Fruit fly (Drosophila melanogaster) whole organism, prepupa: Measurements from ENCODE around the gene Irk3.

Experiments used
- CG11294 ChIP-seq: fragments of 200-800 bp; sonication (Bioruptor generic); IDR thresholded peaks from 2 replicates; pipeline ENCODE4 v1.3.6; 2022; ENCODE audit warnings: missing biosample characterization, missing genetic modification characterization
- CG11762 ChIP-seq: fragments of 200-800 bp; sonication (Bioruptor generic); optimal IDR thresholded peaks from 3 replicates; lab custom pipeline; 2016; ENCODE audit warnings: missing biosample characterization, missing genetic modification characterization; ENCODE audit not compliant: insufficient read depth
- CG11902 ChIP-seq: fragments of 200-800 bp; sonication (Bioruptor generic); optimal IDR thresholded peaks from 3 replicates; lab custom pipeline; 2016; ENCODE audit warnings: missing biosample characterization, missing genetic modification characterization
- CG15336 ChIP-seq: fragments of 200-800 bp; sonication (Bioruptor generic); IDR thresholded peaks from 2 replicates; pipeline ENCODE4 v1.3.6; 2022; ENCODE audit warnings: missing biosample characterization, missing genetic modification characterization
- CG1621 ChIP-seq: fragments of 200-800 bp; sonication (Bioruptor generic); optimal IDR thresholded peaks from 3 replicates; lab custom pipeline; 2018; ENCODE audit warnings: missing biosample characterization, mild to moderate bottlenecking, missing genetic modification characterization
- CG31627 ChIP-seq: fragments of 200-800 bp; sonication (Bioruptor generic); optimal IDR thresholded peaks from 3 replicates; lab custom pipeline; 2016; ENCODE audit warnings: missing biosample characterization, missing genetic modification characterization
- CG32006 ChIP-seq: fragments of 200-800 bp; sonication (Bioruptor generic); optimal IDR thresholded peaks from 3 replicates; lab custom pipeline; 2017; ENCODE audit warnings: missing biosample characterization, mild to moderate bottlenecking, missing genetic modification characterization
- CG34406 ChIP-seq: fragments of 200-800 bp; sonication (Bioruptor generic); optimal IDR thresholded peaks from 3 replicates; lab custom pipeline; 2016; ENCODE audit warnings: missing biosample characterization, missing genetic modification characterization
- CG4318 ChIP-seq: fragments of 200-800 bp; sonication (Bioruptor generic); optimal IDR thresholded peaks from 3 replicates; lab custom pipeline; 2017; ENCODE audit warnings: missing biosample characterization, mild to moderate bottlenecking, missing genetic modification characterization
- CG6163 ChIP-seq: fragments of 200-800 bp; sonication (Bioruptor generic); IDR thresholded peaks from 3 replicates; pipeline ENCODE4 v1.3.6; 2022; ENCODE audit warnings: missing biosample characterization, missing genetic modification characterization
- CG6276 ChIP-seq: fragments of 200-800 bp; sonication (Bioruptor generic); optimal IDR thresholded peaks from 2 replicates; lab custom pipeline; 2017; ENCODE audit warnings: missing biosample characterization, mild to moderate bottlenecking, missing genetic modification characterization
- CG6792 ChIP-seq: fragments of 200-800 bp; sonication (Bioruptor generic); optimal IDR thresholded peaks from 3 replicates; lab custom pipeline; 2016; ENCODE audit warnings: missing biosample characterization, missing genetic modification characterization
- CG6854 ChIP-seq: fragments of 200-800 bp; sonication (Bioruptor generic); optimal IDR thresholded peaks from 2 replicates; lab custom pipeline; 2017; ENCODE audit warnings: missing biosample characterization, mild to moderate bottlenecking, missing genetic modification characterization
- CG7368 ChIP-seq: fragments of 200-800 bp; sonication (Bioruptor generic); optimal IDR thresholded peaks from 3 replicates; lab custom pipeline; 2016; ENCODE audit warnings: missing biosample characterization, missing genetic modification characterization
- CG8119 ChIP-seq: fragments of 200-800 bp; sonication (Bioruptor generic); IDR thresholded peaks from 3 replicates; pipeline ENCODE4 v1.3.6; 2022; ENCODE audit warnings: missing biosample characterization, missing genetic modification characterization
- CG8319 ChIP-seq: fragments of 200-800 bp; sonication (Bioruptor generic); optimal IDR thresholded peaks from 3 replicates; lab custom pipeline; 2016; ENCODE audit warnings: missing biosample characterization, missing genetic modification characterization
- CG8632 ChIP-seq: fragments of 200-800 bp; sonication (Bioruptor generic); optimal IDR thresholded peaks from 3 replicates; lab custom pipeline; 2016; ENCODE audit warnings: missing biosample characterization, missing genetic modification characterization
- Eip75B ChIP-seq: fragments of 200-800 bp; sonication (Bioruptor generic); optimal IDR thresholded peaks from 3 replicates; lab custom pipeline; 2016; ENCODE audit warnings: missing biosample characterization, missing genetic modification characterization
- Eip78C ChIP-seq: fragments of 200-800 bp; sonication (Bioruptor generic); peaks from one replicate; lab custom pipeline; 2016; ENCODE audit warnings: missing biosample characterization, missing genetic modification characterization
- Eip93F ChIP-seq: fragments of 200-800 bp; sonication (Bioruptor generic); optimal IDR thresholded peaks from 2 replicates; lab custom pipeline; 2016; ENCODE audit warnings: missing biosample characterization, mild to moderate bottlenecking, missing genetic modification characterization
- Gug ChIP-seq: fragments of 200-800 bp; sonication (Bioruptor generic); IDR thresholded peaks from 2 replicates; pipeline ENCODE4 v1.3.6; 2022; ENCODE audit warnings: missing biosample characterization, missing genetic modification characterization
- Hr38 ChIP-seq: sonication (Bioruptor generic); optimal IDR thresholded peaks from 2 replicates; lab custom pipeline; 2016; ENCODE audit warnings: missing biosample characterization, missing genetic modification characterization
- Hr39 ChIP-seq: fragments of 200-800 bp; sonication (Bioruptor generic); optimal IDR thresholded peaks from 2 replicates; lab custom pipeline; 2016; ENCODE audit warnings: missing biosample characterization, missing genetic modification characterization
- Hr4 ChIP-seq: fragments of 200-800 bp; sonication (Bioruptor generic); optimal IDR thresholded peaks from 3 replicates; lab custom pipeline; 2016; ENCODE audit warnings: missing biosample characterization, missing genetic modification characterization
- Lpt ChIP-seq: fragments of 200-800 bp; sonication (Bioruptor generic); optimal IDR thresholded peaks from 3 replicates; lab custom pipeline; 2016; ENCODE audit warnings: missing biosample characterization, missing genetic modification characterization
- Met ChIP-seq: fragments of 200-800 bp; sonication (Bioruptor generic); optimal IDR thresholded peaks from 3 replicates; lab custom pipeline; 2016; ENCODE audit warnings: missing biosample characterization, missing genetic modification characterization
- OdsH ChIP-seq: fragments of 200-800 bp; sonication (Bioruptor generic); optimal IDR thresholded peaks from 3 replicates; lab custom pipeline; 2016; ENCODE audit warnings: missing biosample characterization, missing genetic modification characterization
- Smox ChIP-seq: fragments of 200-800 bp; sonication (Bioruptor generic); optimal IDR thresholded peaks from 3 replicates; lab custom pipeline; 2016; ENCODE audit warnings: missing biosample characterization, missing genetic modification characterization
- Sox102F ChIP-seq: fragments of 200-800 bp; sonication (Bioruptor generic); optimal IDR thresholded peaks from 2 replicates; lab custom pipeline; 2016; ENCODE audit warnings: missing biosample characterization, mild to moderate bottlenecking, missing genetic modification characterization
- Sox14 ChIP-seq: fragments of 200-800 bp; sonication (Bioruptor generic); optimal IDR thresholded peaks from 3 replicates; lab custom pipeline; 2016; ENCODE audit warnings: missing biosample characterization, missing genetic modification characterization
- achi ChIP-seq: fragments of 200-800 bp; sonication (Bioruptor generic); optimal IDR thresholded peaks from 3 replicates; lab custom pipeline; 2016; ENCODE audit warnings: missing biosample characterization, missing genetic modification characterization
- acj6 ChIP-seq: fragments of 200-800 bp; sonication (Bioruptor generic); optimal IDR thresholded peaks from 3 replicates; lab custom pipeline; 2016; ENCODE audit warnings: missing biosample characterization, missing genetic modification characterization
- cyc ChIP-seq: fragments of 200-800 bp; sonication (Bioruptor generic); optimal IDR thresholded peaks from 3 replicates; lab custom pipeline; 2016; ENCODE audit warnings: missing biosample characterization, missing genetic modification characterization
- dac ChIP-seq: fragments of 200-800 bp; sonication (Bioruptor generic); optimal IDR thresholded peaks from 2 replicates; lab custom pipeline; 2017; ENCODE audit warnings: missing biosample characterization, mild to moderate bottlenecking, missing genetic modification characterization
- dsx ChIP-seq: fragments of 200-800 bp; optimal IDR thresholded peaks from 3 replicates; lab custom pipeline; 2019; ENCODE audit warnings: missing biosample characterization, mild to moderate bottlenecking, missing genetic modification characterization, moderate library complexity; ENCODE audit not compliant: poor library complexity, severe bottlenecking
- eg ChIP-seq: fragments of 200-800 bp; sonication (Bioruptor generic); IDR thresholded peaks from 3 replicates; pipeline ENCODE4 v1.3.6; 2022; ENCODE audit warnings: missing biosample characterization, missing genetic modification characterization
- fd59A ChIP-seq: fragments of 200-800 bp; sonication (Bioruptor generic); optimal IDR thresholded peaks from 2 replicates; lab custom pipeline; 2017; ENCODE audit warnings: missing biosample characterization, mild to moderate bottlenecking, missing genetic modification characterization, missing genetic modification reagents
- fd85E ChIP-seq: fragments of 200-800 bp; sonication (Bioruptor generic); optimal IDR thresholded peaks from 3 replicates; lab custom pipeline; 2016; ENCODE audit warnings: missing biosample characterization, missing genetic modification characterization
- fkh ChIP-seq: fragments of 200-800 bp; sonication (Bioruptor generic); optimal IDR thresholded peaks from 3 replicates; lab custom pipeline; 2017; ENCODE audit warnings: missing biosample characterization, mild to moderate bottlenecking, missing genetic modification characterization, moderate library complexity
- lz ChIP-seq: fragments of 200-800 bp; sonication (Bioruptor generic); optimal IDR thresholded peaks from 3 replicates; lab custom pipeline; 2016; ENCODE audit warnings: missing biosample characterization, missing genetic modification characterization
- net ChIP-seq: fragments of 200-800 bp; sonication (Bioruptor generic); optimal IDR thresholded peaks from 3 replicates; lab custom pipeline; 2016; ENCODE audit warnings: missing biosample characterization, missing genetic modification characterization
- pdm3 ChIP-seq: fragments of 200-800 bp; sonication (Bioruptor generic); optimal IDR thresholded peaks from 3 replicates; lab custom pipeline; 2016; ENCODE audit warnings: missing biosample characterization, missing genetic modification characterization
- salr ChIP-seq, 2 experiments: fragments of 200-800 bp; sonication (Bioruptor generic); optimal IDR thresholded peaks; 3 replicates each; lab custom pipeline; 2016 to 2018; ENCODE audit warnings: missing biosample characterization in 2 of 2, missing genetic modification characterization in 2 of 2, mild to moderate bottlenecking in 1 of 2
- ss ChIP-seq, 2 experiments: fragments of 200-800 bp; sonication (Bioruptor generic); optimal IDR thresholded peaks; 2 replicates in 1 of 2; 3 replicates in 1 of 2; lab custom pipeline; 2017 to 2018; ENCODE audit warnings: mild to moderate bottlenecking in 2 of 2, missing biosample characterization in 2 of 2, missing genetic modification characterization in 2 of 2, moderate library complexity in 1 of 2

Gene Irk3

DNA sequence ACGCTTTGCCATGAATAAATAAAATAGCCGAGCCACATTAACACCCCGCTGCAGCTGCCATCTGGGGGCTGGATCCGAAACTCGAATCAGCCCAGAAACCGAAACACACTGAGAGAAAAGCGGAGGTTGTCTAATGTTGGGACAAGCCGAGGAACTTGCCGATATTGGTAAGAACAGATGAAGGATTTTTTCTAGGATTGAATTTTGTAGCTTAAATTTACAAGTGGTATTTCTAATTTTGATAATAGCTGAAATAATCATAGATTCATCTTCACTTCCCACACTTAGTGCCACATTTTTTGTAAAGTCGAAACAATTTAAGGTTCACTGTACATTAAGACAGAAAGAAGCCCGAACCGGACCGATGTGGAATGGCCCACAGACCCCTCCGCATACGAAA lies 38.5 kb upstream of the Irk3 start (continued):
- TF ChIP-seq CG31627 (no peak), CG15336 (peak; percentile 85), CG8319 (no peak), CG6163 (peak; percentile 75), Hr39 (GFP tag; lab: Kevin White, UChicago) (no peak), Eip78C (GFP tag; lab: Kevin White, UChicago) (peak; percentile 89), eg (GFP tag; lab: Robert Waterston, UW) (peak; percentile 76), CG6276 (GFP tag; lab: Kevin White, UChicago) (peak; percentile 72), Gug (GFP tag; lab: Robert Waterston, UW) (peak; percentile 57), CG7368 (no peak), Sox102F (GFP tag; lab: Kevin White, UChicago) (no peak), ss (GFP tag; optimal IDR thresholded peaks at IDR 0.05; lab: Kevin White, UChicago) (no peak), fd59A (peak; percentile 20), CG4318 (GFP tag; lab: Kevin White, UChicago) (peak; percentile 69), salr (GFP tag; optimal IDR thresholded peaks at IDR 0.05; lab: Kevin White, UChicago) (peak in 1 of 2 experiments; percentile 16)
- TF ChIP-seq, all 60 proteins: peak for 27

DNA sequence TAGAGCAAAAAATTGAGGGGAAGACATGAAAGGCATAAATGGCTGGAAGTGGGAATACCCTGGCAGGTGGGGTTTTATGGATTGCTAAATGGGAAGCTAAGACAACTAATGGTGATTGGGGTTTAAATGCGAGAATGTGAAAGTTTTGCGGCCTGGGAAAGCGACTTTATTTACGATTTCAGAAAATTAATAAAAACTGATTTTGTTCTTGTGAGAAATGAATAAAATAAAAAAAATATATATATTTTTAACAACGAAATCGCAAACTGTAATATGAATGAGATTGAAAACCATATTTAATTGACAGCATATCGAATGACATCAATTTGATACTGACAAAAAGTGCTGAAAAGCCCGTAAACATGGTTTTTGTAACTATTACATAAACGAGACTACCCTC lies 37.8 kb upstream of the Irk3 start:
- TF ChIP-seq CG6276 (GFP tag; lab: Kevin White, UChicago) (peak; percentile 31), fd85E (GFP tag; lab: Kevin White, UChicago) (no peak), eg (GFP tag; lab: Robert Waterston, UW) (no peak), CG34406 (GFP tag; lab: Kevin White, UChicago) (no peak), net (GFP tag; lab: Kevin White, UChicago) (no peak), Hr38 (GFP tag; lab: Kevin White, UChicago) (no peak), fkh (GFP tag; lab: Kevin White, UChicago) (no peak), CG6163 (no peak), Eip75B (GFP tag; lab: Kevin White, UChicago) (no peak), CG8319 (no peak), dac (GFP tag; lab: Kevin White, UChicago) (peak; percentile 44), CG15336 (no peak), CG31627 (no peak), Hr4 (peak; percentile 44), CG4318 (GFP tag; lab: Kevin White, UChicago) (peak; percentile 71), CG32006 (GFP tag; lab: Kevin White, UChicago) (peak; percentile 74), salr (GFP tag; optimal IDR thresholded peaks at IDR 0.05; lab: Kevin White, UChicago) (peak in 1 of 2 experiments; percentile 37)

DNA sequence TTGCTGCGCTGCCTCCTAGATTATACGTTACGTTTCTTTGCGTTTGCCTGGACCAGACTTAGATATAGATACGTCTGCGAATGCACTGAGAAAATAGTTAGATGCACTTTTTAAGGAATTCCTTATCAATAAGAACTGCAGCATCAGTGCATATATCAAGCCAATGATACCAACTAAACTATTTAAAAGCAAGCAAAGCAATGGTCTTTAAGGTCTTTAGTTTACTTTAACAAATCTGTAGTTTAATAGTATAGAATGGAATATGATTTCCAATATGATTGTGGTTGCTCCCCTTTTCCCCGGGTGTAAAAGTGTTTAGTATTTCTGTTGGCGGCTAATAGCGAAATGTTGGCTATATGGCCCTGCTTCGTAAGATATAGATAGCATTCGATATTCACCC lies 33.1 kb upstream of the Irk3 start:
- TF ChIP-seq ss (GFP tag; optimal IDR thresholded peaks at IDR 0.05; lab: Kevin White, UChicago) (no peak), Sox14 (GFP tag; lab: Kevin White, UChicago) (no peak), net (GFP tag; lab: Kevin White, UChicago) (peak; percentile 2), CG6792 (GFP tag; lab: Kevin White, UChicago) (no peak), pdm3 (GFP tag; lab: Kevin White, UChicago) (no peak), CG11902 (GFP tag; lab: Kevin White, UChicago) (no peak), Hr38 (GFP tag; lab: Kevin White, UChicago) (no peak), Eip75B (GFP tag; lab: Kevin White, UChicago) (no peak), CG6163 (peak; percentile 45; the same call in 2 of the 3 replicates), dsx (GFP tag; lab: Kevin White, UChicago) (no peak), Eip93F (GFP tag; lab: Kevin White, UChicago) (no peak), CG6276 (GFP tag; lab: Kevin White, UChicago) (peak; percentile 65), cyc (GFP tag; lab: Kevin White, UChicago) (no peak), CG31627 (no peak), CG15336 (peak; percentile 46), CG4318 (GFP tag; lab: Kevin White, UChicago) (peak; percentile 15), acj6 (GFP tag; lab: Kevin White, UChicago) (no peak), OdsH (peak; percentile 8), CG8319 (no peak), Hr4 (peak; percentile 38), CG6854 (GFP tag; lab: Kevin White, UChicago) (no peak), Lpt (no peak), CG32006 (GFP tag; lab: Kevin White, UChicago) (peak; percentile 65), eg (GFP tag; lab: Robert Waterston, UW) (peak; percentile 55; the same call in 1 of the 3 replicates), CG11762 (GFP tag; lab: Kevin White, UChicago) (no peak), fkh (GFP tag; lab: Kevin White, UChicago) (no peak), CG8632 (GFP tag; lab: Kevin White, UChicago) (no peak), salr (GFP tag; optimal IDR thresholded peaks at IDR 0.05; lab: Kevin White, UChicago) (no peak), Eip78C (GFP tag; lab: Kevin White, UChicago) (peak; percentile 33), Smox (GFP tag; lab: Kevin White, UChicago) (no peak), achi (GFP tag; lab: Kevin White, UChicago) (peak; percentile 20), CG8119 (peak; percentile 49), CG11294 (GFP tag; lab: Robert Waterston, UW) (no peak), Sox102F (GFP tag; lab: Kevin White, UChicago) (no peak), CG1621 (tag; lab: Kevin White, UChicago) (no peak), Met (GFP tag; lab: Kevin White, UChicago) (no peak), dac (GFP tag; lab: Kevin White, UChicago) (no peak), fd85E (GFP tag; lab: Kevin White, UChicago) (no peak), lz (no peak)
